Worm (Caenorhabditis elegans): Measurements from ENCODE around the gene srh-127.

ce11 chrV:2943859-2944258, 50.8 kb downstream of the srh-127 start, which contains the start of gene srw-137:
- no peak for TF ChIP-seq ztf-29 (GFP tag; IDR thresholded peaks at IDR 0.05)
- no peak for TF ChIP-seq ref-1 (GFP tag; conservative IDR thresholded peaks at IDR 0.05)
- no peak for TF ChIP-seq ztf-23 (GFP tag; IDR thresholded peaks at IDR 0.05)
- TF ChIP-seq T22C8.4 (GFP tag; IDR thresholded peaks at IDR 0.05), result no peak
- TF ChIP-seq cog-1 (tag; optimal IDR thresholded peaks at IDR 0.05), result no peak
- no peak for TF ChIP-seq med-1 (GFP tag; optimal IDR thresholded peaks at IDR 0.05; ENCODE audit: insufficient read depth)
- no peak for TF ChIP-seq klf-2 (GFP tag; conservative IDR thresholded peaks at IDR 0.05)
